Fruit fly (Drosophila melanogaster) whole organism, embryonic: ENCODE data around the gene CG34116.

Experiments used
- B-H2 ChIP-seq: fragments of 200-800 bp; sonication (Bioruptor generic); optimal IDR thresholded peaks from 2 replicates; lab custom pipeline; 2018; ENCODE audit warnings: missing biosample characterization, mild to moderate bottlenecking, missing genetic modification characterization
- CG10431 ChIP-seq: fragments of 200-800 bp; sonication (Bioruptor generic); optimal IDR thresholded peaks from 3 replicates; lab custom pipeline; 2018; ENCODE audit warnings: missing biosample characterization, mild to moderate bottlenecking, missing genetic modification characterization
- CG10565 ChIP-seq: fragments of 200-800 bp; sonication (Bioruptor generic); optimal IDR thresholded peaks from 3 replicates; lab custom pipeline; 2016; ENCODE audit warnings: missing biosample characterization, mild to moderate bottlenecking, missing genetic modification characterization
- CG10979 ChIP-seq: fragments of 200-800 bp; sonication (Bioruptor generic); optimal IDR thresholded peaks from 2 replicates; lab custom pipeline; 2018; ENCODE audit warnings: missing biosample characterization, mild to moderate bottlenecking, missing genetic modification characterization, moderate library complexity
- CG11504 ChIP-seq: fragments of 200-800 bp; sonication (Bioruptor generic); optimal IDR thresholded peaks from 3 replicates; lab custom pipeline; 2019; ENCODE audit warnings: missing biosample characterization, mild to moderate bottlenecking, missing genetic modification characterization, moderate library complexity
- CG12299 ChIP-seq: fragments of 200-800 bp; sonication (Bioruptor generic); optimal IDR thresholded peaks from 2 replicates; lab custom pipeline; 2018; ENCODE audit warnings: missing biosample characterization, mild to moderate bottlenecking, missing genetic modification characterization
- CG12942 ChIP-seq: fragments of 200-800 bp; sonication (Bioruptor generic); optimal IDR thresholded peaks from 3 replicates; lab custom pipeline; 2016; ENCODE audit warnings: missing biosample characterization, missing genetic modification characterization
- CG14050 ChIP-seq: fragments of 200-800 bp; sonication (Bioruptor generic); IDR thresholded peaks from 3 replicates; pipeline ENCODE4 v1.3.6; 2022; ENCODE audit warnings: missing biosample characterization, missing genetic modification characterization
- CG14667 ChIP-seq: fragments of 200-800 bp; sonication (Bioruptor generic); IDR thresholded peaks from 2 replicates; pipeline ENCODE4 v1.3.6; 2022; ENCODE audit warnings: missing biosample characterization, missing genetic modification characterization
- CG14710 ChIP-seq: fragments of 200-800 bp; sonication (Bioruptor generic); optimal IDR thresholded peaks from 3 replicates; lab custom pipeline; 2019; ENCODE audit warnings: missing biosample characterization, mild to moderate bottlenecking, missing genetic modification characterization, moderate library complexity
- CG16813 ChIP-seq: fragments of 200-800 bp; sonication (Bioruptor generic); IDR thresholded peaks from 3 replicates; pipeline ENCODE4 v1.3.6; 2022; ENCODE audit warnings: missing biosample characterization, missing genetic modification characterization; ENCODE audit not compliant: partially characterized antibody
- CG2116 ChIP-seq: fragments of 200-800 bp; sonication (Bioruptor generic); optimal IDR thresholded peaks from 3 replicates; lab custom pipeline; 2018; ENCODE audit warnings: missing biosample characterization, mild to moderate bottlenecking, missing genetic modification characterization
- CG30403 ChIP-seq: fragments of 200-800 bp; sonication (Bioruptor generic); optimal IDR thresholded peaks from 3 replicates; lab custom pipeline; 2016; ENCODE audit warnings: missing biosample characterization, missing genetic modification characterization
- CG30431 ChIP-seq: fragments of 200-800 bp; sonication (Bioruptor generic); optimal IDR thresholded peaks from 2 replicates; lab custom pipeline; 2017; ENCODE audit warnings: missing biosample characterization, missing genetic modification characterization
- CG32532 ChIP-seq: fragments of 200-800 bp; sonication (Bioruptor generic); IDR thresholded peaks from 2 replicates; pipeline ENCODE4 v1.3.6; 2022; ENCODE audit warnings: missing biosample characterization, missing genetic modification characterization
- CG7786 ChIP-seq: fragments of 200-800 bp; sonication (Bioruptor generic); optimal IDR thresholded peaks from 2 replicates; lab custom pipeline; 2016; ENCODE audit warnings: missing biosample characterization, missing genetic modification characterization
- CG8359 ChIP-seq: fragments of 200-800 bp; sonication (Bioruptor generic); optimal IDR thresholded peaks from 2 replicates; lab custom pipeline; 2017; ENCODE audit warnings: missing biosample characterization, mild to moderate bottlenecking, missing genetic modification characterization, borderline replicate concordance
- CG8388 ChIP-seq: fragments of 200-800 bp; sonication (Bioruptor generic); optimal IDR thresholded peaks from 2 replicates; lab custom pipeline; 2019; ENCODE audit warnings: missing biosample characterization, mild to moderate bottlenecking, missing genetic modification characterization, moderate library complexity
- CG8944 ChIP-seq: fragments of 200-800 bp; sonication (Bioruptor generic); optimal IDR thresholded peaks from 3 replicates; lab custom pipeline; 2016; ENCODE audit warnings: missing biosample characterization, missing genetic modification characterization
- Chrac-16 ChIP-seq: fragments of 200-800 bp; sonication (Bioruptor generic); optimal IDR thresholded peaks from 3 replicates; lab custom pipeline; 2016; ENCODE audit warnings: missing biosample characterization, missing genetic modification characterization
- Dek ChIP-seq: fragments of 200-800 bp; sonication (Bioruptor generic); optimal IDR thresholded peaks from 3 replicates; lab custom pipeline; 2019; ENCODE audit warnings: missing biosample characterization, mild to moderate bottlenecking, missing genetic modification characterization, moderate library complexity
- Dp ChIP-seq: fragments of 200-800 bp; sonication (Bioruptor generic); optimal IDR thresholded peaks from 2 replicates; lab custom pipeline; 2018; ENCODE audit warnings: missing biosample characterization, mild to moderate bottlenecking, missing genetic modification characterization, moderate library complexity
- Fer3 ChIP-seq: fragments of 200-800 bp; sonication (Bioruptor generic); optimal IDR thresholded peaks from 2 replicates; lab custom pipeline; 2018; ENCODE audit warnings: missing biosample characterization, mild to moderate bottlenecking, missing genetic modification characterization, moderate library complexity
- HLH3B ChIP-seq: fragments of 200-800 bp; sonication (Bioruptor generic); IDR thresholded peaks from 2 replicates; pipeline ENCODE4 v1.3.6; 2022; ENCODE audit warnings: missing biosample characterization, missing genetic modification characterization
- MBD-R2 ChIP-seq: fragments of 200-800 bp; sonication (Bioruptor generic); IDR thresholded peaks from 2 replicates; pipeline ENCODE4 v1.3.6; 2022; ENCODE audit warnings: missing biosample characterization, missing genetic modification characterization
- Nf-YC ChIP-seq: fragments of 200-800 bp; optimal IDR thresholded peaks from 3 replicates; lab custom pipeline; 2019; ENCODE audit warnings: missing biosample characterization, mild to moderate bottlenecking, missing genetic modification characterization, moderate library complexity
- Opbp ChIP-seq: fragments of 200-800 bp; sonication (Bioruptor generic); IDR thresholded peaks from 3 replicates; pipeline ENCODE4 v1.3.6; 2022; ENCODE audit warnings: missing biosample characterization, missing genetic modification characterization; ENCODE audit not compliant: partially characterized antibody
- Scr ChIP-seq: fragments of 200-800 bp; sonication (Bioruptor generic); IDR thresholded peaks from 2 replicates; pipeline ENCODE4 v1.3.6; 2022; ENCODE audit warnings: missing biosample characterization, missing genetic modification characterization; ENCODE audit not compliant: partially characterized antibody
- Six4 ChIP-seq: fragments of 200-800 bp; sonication (Bioruptor generic); optimal IDR thresholded peaks from 2 replicates; lab custom pipeline; 2016; ENCODE audit warnings: missing biosample characterization, missing genetic modification characterization
- Stat92E ChIP-seq, 3 experiments: fragments of >200 bp in 2 of 3; fragments of 200-800 bp in 1 of 3; sonication (Bioruptor generic) in 1 of 3; optimal IDR thresholded peaks; 2 replicates each; lab custom pipeline; 2017 to 2019; ENCODE audit warnings: missing biosample characterization in 3 of 3, missing genetic modification characterization in 3 of 3, mild to moderate bottlenecking in 1 of 3, moderate library complexity in 1 of 3
- Usf ChIP-seq: fragments of 200-800 bp; sonication (Bioruptor generic); optimal IDR thresholded peaks from 2 replicates; lab custom pipeline; 2017; ENCODE audit warnings: missing genotype, missing biosample characterization, missing genetic modification characterization
- Vsx1 ChIP-seq: fragments of 200-800 bp; sonication (Bioruptor generic); optimal IDR thresholded peaks from 2 replicates; lab custom pipeline; 2017; ENCODE audit warnings: missing biosample characterization, mild to moderate bottlenecking, missing genetic modification characterization, missing genetic modification reagents
- YL-1 ChIP-seq: fragments of 200-800 bp; sonication (Bioruptor generic); optimal IDR thresholded peaks from 3 replicates; lab custom pipeline; 2017; ENCODE audit warnings: missing biosample characterization, mild to moderate bottlenecking, missing genetic modification characterization
- al ChIP-seq: fragments of 200-800 bp; sonication (Bioruptor generic); IDR thresholded peaks from 2 replicates; pipeline ENCODE4 v1.3.6; 2022; ENCODE audit warnings: missing biosample characterization, missing genetic modification characterization
- chm ChIP-seq: fragments of 200-800 bp; sonication (Bioruptor generic); IDR thresholded peaks from 2 replicates; pipeline ENCODE4 v1.3.6; 2022; ENCODE audit warnings: missing biosample characterization, missing genetic modification characterization
- dmrt99B ChIP-seq: fragments of 200-800 bp; sonication (Bioruptor generic); optimal IDR thresholded peaks from 2 replicates; lab custom pipeline; 2018; ENCODE audit warnings: missing biosample characterization, mild to moderate bottlenecking, missing genetic modification characterization, moderate library complexity
- esg ChIP-seq: fragments of 200-800 bp; sonication (Bioruptor generic); conservative IDR thresholded peaks from 2 replicates; pipeline ENCODE4 v1.3.6; 2022; ENCODE audit warnings: missing biosample characterization, missing genetic modification characterization
- hbn ChIP-seq: fragments of 200-800 bp; sonication (Bioruptor generic); IDR thresholded peaks from 2 replicates; pipeline ENCODE4 v1.3.6; 2022; ENCODE audit warnings: missing biosample characterization, missing genetic modification characterization; ENCODE audit not compliant: partially characterized antibody
- jigr1 ChIP-seq: fragments of 200-800 bp; sonication (Bioruptor generic); IDR thresholded peaks from 3 replicates; pipeline ENCODE4 v1.3.6; 2022; ENCODE audit warnings: missing biosample characterization, missing genetic modification characterization
- pnt ChIP-seq: fragments of 200-800 bp; sonication (Bioruptor generic); optimal IDR thresholded peaks from 3 replicates; lab custom pipeline; 2016; ENCODE audit warnings: missing biosample characterization, missing genetic modification characterization
- pzg ChIP-seq: fragments of 200-800 bp; sonication (Bioruptor generic); optimal IDR thresholded peaks from 3 replicates; lab custom pipeline; 2018; ENCODE audit warnings: missing biosample characterization, mild to moderate bottlenecking, missing genetic modification characterization, moderate library complexity
- salm ChIP-seq: fragments of 200-800 bp; sonication (Bioruptor generic); optimal IDR thresholded peaks from 2 replicates; lab custom pipeline; 2018; ENCODE audit warnings: missing biosample characterization, mild to moderate bottlenecking, missing genetic modification characterization
- sc ChIP-seq, 3 experiments: fragments of >200 bp in 2 of 3; fragments of 200-800 bp in 1 of 3; sonication (Bioruptor generic) in 1 of 3; optimal IDR thresholded peaks; 2 replicates in 2 of 3; 3 replicates in 1 of 3; lab custom pipeline; 2017; ENCODE audit warnings: mild to moderate bottlenecking in 1 of 3, missing biosample characterization in 1 of 3, missing genetic modification characterization in 1 of 3, missing genetic modification reagents in 1 of 3
- sd ChIP-seq: fragments of 200-800 bp; sonication (Bioruptor generic); optimal IDR thresholded peaks from 3 replicates; lab custom pipeline; 2018; ENCODE audit warnings: missing biosample characterization, mild to moderate bottlenecking, missing genetic modification characterization, moderate library complexity
- slbo ChIP-seq: fragments of 200-800 bp; sonication (Bioruptor generic); IDR thresholded peaks from 2 replicates; pipeline ENCODE4 v1.3.6; 2022; ENCODE audit warnings: missing biosample characterization, missing genetic modification characterization
- tll ChIP-seq, 2 experiments: fragments of 200-800 bp in 1 of 2; fragments of >200 bp in 1 of 2; sonication (Bioruptor generic) in 1 of 2; optimal IDR thresholded peaks; 2 replicates each; lab custom pipeline; 2017 to 2019; ENCODE audit warnings: missing biosample characterization in 2 of 2, missing genetic modification characterization in 2 of 2, mild to moderate bottlenecking in 1 of 2, moderate library complexity in 1 of 2
- trh ChIP-seq: fragments of 200-800 bp; sonication (Bioruptor generic); optimal IDR thresholded peaks from 2 replicates; lab custom pipeline; 2016; ENCODE audit warnings: missing biosample characterization, missing genetic modification characterization

Gene CG34116

dm6 chr3L:19845047-19845906 is 39.4 kb upstream of the CG34116 start, which contains the start of gene Papss:
Gene Papss (plus strand): TSS chr3L:19845293.
- TF ChIP-seq CG8359 (GFP tag; lab: Kevin White, UChicago) (no peak), CG8944 (GFP tag; lab: Kevin White, UChicago) (no peak), hbn (GFP tag; lab: Robert Waterston, UW) (peak; percentile 87), CG32532 (peak; percentile 56), esg (GFP tag; lab: Robert Waterston, UW) (no peak), Vsx1 (GFP tag; lab: Kevin White, UChicago) (no peak), HLH3B (GFP tag; lab: Robert Waterston, UW) (no peak; the same call in 1 of the 2 replicates), Chrac-16 (peak; percentile 23), CG10431 (GFP tag; lab: Kevin White, UChicago) (no peak), Dek (peak; percentile 17), CG14710 (tag; lab: Kevin White, UChicago) (peak; percentile 28), CG12942 (GFP tag; lab: Kevin White, UChicago) (no peak), trh (no peak), pzg (GFP tag; lab: Kevin White, UChicago) (peak; percentile 40), Usf (GFP tag; lab: Kevin White, UChicago) (no peak), CG16813 (GFP tag; lab: Robert Waterston, UW) (peak; percentile 81), MBD-R2 (GFP tag; lab: Robert Waterston, UW) (peak; percentile 97), CG12299 (tag; lab: Kevin White, UChicago) (no peak), Nf-YC (tag; lab: Kevin White, UChicago) (no peak), tll (GFP tag; optimal IDR thresholded peaks at IDR 0.05; lab: Kevin White, UChicago) (no peak), sc (optimal IDR thresholded peaks at IDR 0.05; lab: Kevin White, UChicago) (no peak), sc (GFP tag; optimal IDR thresholded peaks at IDR 0.05; lab: Kevin White, UChicago) (no peak), CG10979 (tag; lab: Kevin White, UChicago) (peak; percentile 27), pnt (GFP tag; lab: Kevin White, UChicago) (no peak), Stat92E (GFP tag; optimal IDR thresholded peaks at IDR 0.05; lab: Kevin White, UChicago) (no peak), Fer3 (tag; lab: Kevin White, UChicago) (no peak), sd (peak; percentile 31), jigr1 (GFP tag; lab: Robert Waterston, UW) (no peak; the same call in 2 of the 3 replicates), slbo (GFP tag; lab: Robert Waterston, UW) (peak; percentile 75), Dp (GFP tag; lab: Kevin White, UChicago) (peak; percentile 2), CG7786 (no peak), CG11504 (no peak), Scr (GFP tag; lab: Robert Waterston, UW) (peak; percentile 90), al (GFP tag; lab: Robert Waterston, UW) (no peak), YL-1 (GFP tag; lab: Kevin White, UChicago) (no peak), CG30431 (GFP tag; lab: Kevin White, UChicago) (no peak), CG8388 (GFP tag; lab: Kevin White, UChicago) (no peak), Six4 (GFP tag; lab: Kevin White, UChicago) (peak; percentile 27), CG2116 (no peak), dmrt99B (tag; lab: Kevin White, UChicago) (no peak), CG30403 (GFP tag; lab: Kevin White, UChicago) (peak; percentile 51), Opbp (peak; percentile 85), CG14667 (GFP tag; lab: Robert Waterston, UW) (no peak), chm (GFP tag; lab: Robert Waterston, UW) (peak; percentile 66), salm (no peak), CG10565 (GFP tag; lab: Kevin White, UChicago) (no peak), B-H2 (GFP tag; lab: Kevin White, UChicago) (peak; percentile 10), CG14050 (GFP tag; lab: Robert Waterston, UW) (no peak; the same call in 2 of the 3 replicates)
